Fruit fly (Drosophila melanogaster) Kc167 (cell line): ENCODE data around the gene CG12316.

Source experiments
- Myc ChIP-seq: fragments of >200 bp; optimal IDR thresholded peaks from 2 replicates; lab custom pipeline; 2017; ENCODE audit warnings: missing external identifiers
- ttk ChIP-seq: sonication (Bioruptor generic); optimal IDR thresholded peaks from 2 replicates; lab custom pipeline; 2017; ENCODE audit warnings: missing external identifiers

dm6 chr3L:15123736-15124135 is 13.0 kb downstream of the CG12316 start:
- TF ChIP-seq Myc (lab: Kevin White, UChicago) = no peak
- no peak for TF ChIP-seq ttk (lab: Kevin White, UChicago)
